Fruit fly (Drosophila melanogaster) whole organism, pupa: ENCODE data around the gene Prosbeta6.

ENCODE experiments used
- CG12605 ChIP-seq: fragments of 200-800 bp; sonication (Bioruptor generic); IDR thresholded peaks from 2 replicates; pipeline ENCODE4 v1.3.6; 2022; ENCODE audit warnings: missing biosample characterization, missing genetic modification characterization
- CG13204 ChIP-seq: fragments of 200-800 bp; sonication (Bioruptor generic); optimal IDR thresholded peaks from 2 replicates; lab custom pipeline; 2018; ENCODE audit warnings: missing biosample characterization, mild to moderate bottlenecking, missing genetic modification characterization, moderate library complexity
- CG15710 ChIP-seq: fragments of 200-800 bp; sonication (Bioruptor generic); optimal IDR thresholded peaks from 2 replicates; lab custom pipeline; 2018; ENCODE audit warnings: missing biosample characterization, mild to moderate bottlenecking, missing genetic modification characterization, moderate library complexity
- CG32121 ChIP-seq: fragments of 200-800 bp; sonication (Bioruptor generic); IDR thresholded peaks from 2 replicates; pipeline ENCODE4 v1.3.6; 2022; ENCODE audit warnings: missing biosample characterization, missing genetic modification characterization
- CG34367 ChIP-seq: fragments of 200-800 bp; sonication (Bioruptor generic); optimal IDR thresholded peaks from 2 replicates; lab custom pipeline; 2018; ENCODE audit warnings: missing biosample characterization, mild to moderate bottlenecking, missing genetic modification characterization
- EcR ChIP-seq: fragments of 200-800 bp; sonication (Bioruptor generic); optimal IDR thresholded peaks from 3 replicates; lab custom pipeline; 2019; ENCODE audit warnings: missing biosample characterization, missing genetic modification characterization, mild to moderate bottlenecking, moderate library complexity, missing genetic modification reagents
- Pif1A ChIP-seq: fragments of 200-800 bp; sonication (Bioruptor generic); optimal IDR thresholded peaks from 3 replicates; lab custom pipeline; 2016; ENCODE audit warnings: missing biosample characterization, missing genetic modification characterization
- gl ChIP-seq: fragments of 200-800 bp; sonication (Bioruptor generic); optimal IDR thresholded peaks from 2 replicates; lab custom pipeline; 2018; ENCODE audit warnings: missing biosample characterization, mild to moderate bottlenecking, missing genetic modification characterization
- rn ChIP-seq: fragments of 200-800 bp; sonication (Bioruptor generic); IDR thresholded peaks from 2 replicates; pipeline ENCODE4 v1.3.6; 2022; ENCODE audit warnings: missing biosample characterization, missing genetic modification characterization

DNA sequence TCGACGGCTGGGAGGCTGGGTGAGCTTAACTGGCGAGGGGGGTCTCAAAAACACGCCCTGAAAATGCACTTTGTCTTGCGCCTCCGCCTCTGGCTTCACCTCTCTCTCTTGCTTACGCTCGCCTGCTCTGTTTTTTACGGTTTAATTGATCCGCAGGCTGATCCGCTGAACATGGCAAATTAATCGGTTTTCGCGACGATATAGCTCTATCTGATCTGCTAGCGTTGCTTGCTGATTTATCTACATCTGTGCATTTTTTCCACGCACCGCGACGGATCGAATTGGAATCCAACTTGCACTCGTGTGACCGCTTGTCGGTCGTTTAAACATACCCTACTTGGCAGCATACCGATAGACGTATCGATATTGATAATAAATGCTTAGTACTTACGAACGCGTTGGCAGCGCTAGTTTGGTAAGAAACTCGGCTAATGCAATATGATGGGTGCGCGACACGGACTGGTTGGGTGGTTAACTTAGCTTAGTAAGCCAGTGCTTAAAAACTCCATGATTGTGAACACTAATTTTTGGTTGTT, 37.4 kb upstream of the Prosbeta6 start, which contains the start of gene Abl:
- peak; percentile 47 for TF ChIP-seq CG13204 (GFP tag; lab: Kevin White, UChicago)
- TF ChIP-seq EcR = peak; percentile 33
- peak; percentile 29; the same call in 1 of the 2 replicates for TF ChIP-seq CG32121 (GFP tag; lab: Robert Waterston, UW)
- peak; percentile 72 for TF ChIP-seq CG12605 (GFP tag; lab: Robert Waterston, UW)
- TF ChIP-seq gl (tag; lab: Kevin White, UChicago) = peak; percentile 38
- TF ChIP-seq rn (GFP tag; lab: Robert Waterston, UW) = no peak
- TF ChIP-seq CG15710 (tag; lab: Kevin White, UChicago) = no peak
- TF ChIP-seq Pif1A (GFP tag; lab: Kevin White, UChicago) = no peak
- TF ChIP-seq CG34367 (tag; lab: Kevin White, UChicago) = no peak
